Worm (Caenorhabditis elegans): ENCODE results near the gene sru-25.

DNA sequence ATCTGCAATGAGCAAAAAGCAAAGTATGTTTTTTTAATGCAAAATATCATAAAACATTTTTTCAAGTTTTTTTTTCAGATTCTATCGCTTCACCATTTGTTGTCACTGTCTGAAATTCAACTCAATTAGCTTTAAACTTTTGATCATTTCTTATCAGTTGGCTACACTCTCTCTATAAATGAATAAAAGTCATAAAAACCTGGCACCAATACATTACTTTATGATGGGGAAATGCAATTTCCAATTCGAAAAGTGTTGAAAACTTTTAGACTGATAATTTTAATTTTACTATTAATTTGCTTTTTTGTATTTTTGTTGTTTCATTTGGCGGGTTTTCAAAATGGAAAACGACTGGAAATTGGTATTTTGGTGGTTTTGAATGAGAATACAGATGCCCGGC lies 9.7 kb upstream of the sru-25 start, which contains the start of gene F31F4.1:
- TF ChIP-seq snpc-4 (tag; optimal IDR thresholded peaks at IDR 0.05) (no peak), unc-39 (tag; optimal IDR thresholded peaks at IDR 0.05) (no peak), ztf-11 (tag; optimal IDR thresholded peaks at IDR 0.05) (no peak), flh-1 (GFP tag; optimal IDR thresholded peaks at IDR 0.05) (no peak), pha-4 (tag; optimal IDR thresholded peaks at IDR 0.05) (no peak), nhr-237 (tag; optimal IDR thresholded peaks at IDR 0.05) (no peak), mep-1 (tag; optimal IDR thresholded peaks at IDR 0.05) (no peak), elt-3 (tag; optimal IDR thresholded peaks at IDR 0.05) (no peak), bed-3 (GFP tag; optimal IDR thresholded peaks at IDR 0.05) (no peak), sptf-1 (tag; optimal IDR thresholded peaks at IDR 0.05) (no peak), ceh-83 (GFP tag; optimal IDR thresholded peaks at IDR 0.05) (no peak), nhr-28 (tag; optimal IDR thresholded peaks at IDR 0.05) (no peak), M03D4.4 (tag; optimal IDR thresholded peaks at IDR 0.05) (no peak)

All from whole organism, mixed stage, embryonic.